Fruit fly (Drosophila melanogaster) S2 (cell line): Measurements from ENCODE around the gene CG18577.

Experiments
- CG8478 ChIP-seq: fragments of >200 bp; optimal IDR thresholded peaks from 2 replicates; lab custom pipeline; 2018
- CTCF ChIP-seq, 2 experiments: fragments of >200 bp; optimal IDR thresholded peaks; 2 replicates each; lab custom pipeline; 2018

The CG18577 gene

dm6 chr3R:11197389-11197716 lies 1.5 kb downstream of the CG18577 start, which contains the start of gene cu:
Gene cu (plus strand): TSS chr3R:11197592.
- TF ChIP-seq CG8478 = no peak
- TF ChIP-seq CTCF (optimal IDR thresholded peaks at IDR 0.05; lab: Kevin White, UChicago) = no peak

- TF ChIP-seq CG8478 = no peak
- TF ChIP-seq CTCF (optimal IDR thresholded peaks at IDR 0.05; lab: Kevin White, UChicago) = no peak
These were observed 2.2 kb downstream of the CG18577 start for dm6 chr3R:11198062-11198472.

- TF ChIP-seq CG8478 (no peak), CTCF (optimal IDR thresholded peaks at IDR 0.05; lab: Kevin White, UChicago) (no peak)
These were observed 3.4 kb downstream of the CG18577 start for dm6 chr3R:11199227-11199835.

dm6 chr3R:11200042-11200884 lies 4.4 kb downstream of the CG18577 start:
- TF ChIP-seq CTCF (optimal IDR thresholded peaks at IDR 0.05; lab: Kevin White, UChicago) (no peak), CG8478 (no peak)

DNA sequence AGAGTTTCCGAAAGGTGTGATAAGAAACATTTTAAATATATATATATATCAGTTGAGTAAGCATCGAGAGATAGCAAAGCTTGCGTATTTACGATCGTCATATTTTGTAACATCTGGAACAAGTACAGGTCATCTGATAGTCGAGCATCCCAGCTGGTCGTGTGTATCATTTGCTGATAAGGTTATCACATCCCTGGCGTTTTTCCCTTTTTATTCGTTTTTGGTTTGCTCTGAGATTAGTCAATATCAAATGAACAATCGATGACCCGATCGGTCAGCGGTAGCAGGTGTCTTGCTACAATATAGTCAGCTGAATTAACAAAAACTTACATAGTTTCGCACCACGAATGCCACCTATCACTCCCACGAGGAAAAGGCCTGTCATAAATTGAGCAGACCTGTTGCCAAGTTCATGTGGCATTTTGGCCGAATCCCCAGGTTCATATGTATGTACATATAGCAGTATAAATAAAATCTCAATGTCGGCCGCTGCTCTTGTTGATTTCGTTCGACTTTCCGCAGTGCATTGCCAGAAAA lies 5.1 kb downstream of the CG18577 start:
- no peak for TF ChIP-seq CTCF (optimal IDR thresholded peaks at IDR 0.05; lab: Kevin White, UChicago)
- TF ChIP-seq CG8478 = no peak

dm6 chr3R:11208766-11209331 lies 13.0 kb downstream of the CG18577 start:
- TF ChIP-seq CTCF (optimal IDR thresholded peaks at IDR 0.05; lab: Kevin White, UChicago) (no peak), CG8478 (no peak)

DNA sequence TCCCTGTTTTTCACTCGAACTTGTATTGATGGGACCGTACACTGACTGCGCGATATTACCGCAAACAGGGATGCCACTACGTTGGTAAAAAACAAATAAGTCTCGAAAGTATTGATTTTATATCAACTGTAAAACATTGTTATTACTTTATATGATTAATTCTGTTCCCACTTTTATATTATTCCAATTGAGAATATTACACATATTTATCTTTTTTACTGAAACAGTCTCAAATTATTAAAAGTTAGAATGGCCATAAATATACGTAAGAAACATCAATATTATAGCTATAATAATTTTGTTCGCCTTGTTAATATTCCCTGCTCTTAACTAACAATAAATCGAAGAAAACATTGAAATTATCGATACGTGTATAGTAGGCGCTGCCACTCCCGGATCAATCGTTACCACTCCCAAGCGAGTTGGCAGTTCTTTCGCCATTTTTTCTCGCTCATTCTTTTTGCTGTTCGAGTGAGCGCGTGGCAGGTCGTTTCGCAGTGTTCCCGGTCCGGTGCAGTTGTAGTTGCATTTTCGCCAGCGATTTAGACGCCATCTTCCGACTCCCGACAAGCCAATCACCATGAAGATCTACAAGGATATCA lies 14.0 kb downstream of the CG18577 start, which contains the start of the genes SdhC and Tctp:
Gene SdhC (minus strand): TSS at position 49 of the 602 bp plus-strand sequence.
Gene Tctp (plus strand): TSS at position 447 of the 602 bp plus-strand sequence.
- TF ChIP-seq CG8478 = no peak
- no peak for TF ChIP-seq CTCF (optimal IDR thresholded peaks at IDR 0.05; lab: Kevin White, UChicago)

DNA sequence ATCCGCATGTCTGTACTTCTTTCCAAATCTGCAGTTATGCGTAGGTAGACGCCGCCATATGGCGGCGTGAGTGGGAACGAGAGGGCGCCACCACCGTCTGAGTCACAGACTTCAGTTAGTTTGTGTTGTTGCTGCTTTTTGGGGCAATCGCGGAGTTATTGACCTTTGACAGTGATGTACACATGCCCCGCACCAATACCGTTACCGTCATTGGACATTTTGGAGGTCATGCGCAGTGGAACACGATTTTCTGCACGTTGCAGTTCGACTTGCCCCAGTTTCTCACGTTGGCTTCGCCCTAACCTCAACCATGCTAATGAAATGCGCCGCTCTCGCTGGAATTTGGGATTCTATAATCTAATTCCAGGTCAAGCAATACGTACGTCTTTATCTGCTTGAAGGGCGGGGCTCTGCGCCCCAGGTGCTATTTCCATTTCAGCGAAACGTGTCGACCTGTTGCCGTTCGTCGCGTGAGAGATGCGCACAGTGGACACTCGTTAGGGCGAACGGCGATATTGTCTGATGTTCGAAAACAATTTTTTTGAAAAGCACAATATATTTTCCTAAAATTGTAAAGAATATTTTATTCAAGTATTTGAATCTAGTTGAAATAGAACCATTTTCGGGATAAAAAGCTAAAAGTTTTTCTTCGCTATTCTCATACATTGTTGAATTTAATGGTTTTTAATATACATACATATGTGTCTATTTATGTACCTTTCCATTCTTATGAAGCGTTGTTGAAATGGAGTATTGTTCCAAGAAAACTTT lies 15.6 kb downstream of the CG18577 start:
- TF ChIP-seq CTCF (optimal IDR thresholded peaks at IDR 0.05; lab: Kevin White, UChicago) (peak; percentile 31 to 42), CG8478 (no peak)

DNA sequence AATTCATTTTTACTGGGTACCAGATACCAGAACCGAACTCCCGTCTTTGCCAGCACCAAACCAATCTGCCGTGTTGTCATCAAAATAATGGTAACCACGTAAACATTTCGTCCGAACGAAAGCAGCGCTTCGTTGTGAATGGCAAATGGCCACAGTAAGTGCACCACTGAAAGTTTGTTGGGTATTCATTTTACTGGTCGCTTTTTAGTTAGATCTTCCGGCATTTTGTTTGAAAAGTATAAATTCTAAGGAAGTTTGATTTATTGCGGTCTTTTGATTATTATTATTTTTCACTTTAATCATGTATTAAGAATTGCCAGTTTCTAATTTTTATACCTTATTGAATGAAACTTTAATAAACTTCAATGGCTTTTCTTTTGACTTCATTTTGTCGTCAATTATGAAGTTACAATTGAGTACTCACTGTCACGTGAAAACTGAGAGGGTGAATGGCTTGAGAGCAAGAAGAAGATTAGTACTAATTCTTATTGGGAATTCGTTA lies 18.6 kb downstream of the CG18577 start, which contains the start of gene ZnT86D:
Gene ZnT86D (minus strand): TSS at position 91 of the 502 bp plus-strand sequence.
- TF ChIP-seq CG8478 (no peak), CTCF (optimal IDR thresholded peaks at IDR 0.05; lab: Kevin White, UChicago) (no peak)

DNA sequence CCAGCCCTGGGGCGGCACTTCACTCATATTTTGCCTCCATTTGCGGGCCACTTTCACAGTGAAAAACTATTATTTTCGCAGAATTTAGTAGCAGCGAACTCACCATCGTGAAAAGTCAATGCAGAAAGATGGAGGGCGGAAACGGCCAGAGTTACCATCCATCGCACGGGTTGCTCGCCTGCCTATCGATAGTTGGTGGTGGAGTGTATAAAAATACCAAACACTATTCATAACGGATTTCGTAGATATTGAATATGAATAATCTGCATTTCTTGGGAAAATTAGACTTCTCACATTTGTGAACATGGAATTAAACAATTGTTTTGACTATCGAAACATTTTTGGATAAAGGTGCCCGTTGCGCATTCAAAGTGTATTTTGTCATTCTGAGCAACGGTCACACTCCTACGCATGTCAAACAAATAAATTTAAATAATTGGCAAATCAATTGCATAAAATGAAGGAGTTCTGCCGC lies 20.3 kb downstream of the CG18577 start, which contains the start of the genes RpS25 and CG4820:
Gene RpS25 (minus strand): TSS at position 132 of the 475 bp plus-strand sequence.
Gene CG4820 (plus strand): TSS at position 380 of the 475 bp plus-strand sequence.
- TF ChIP-seq CTCF (optimal IDR thresholded peaks at IDR 0.05; lab: Kevin White, UChicago) (peak; percentile 3 to 55), CG8478 (no peak)

DNA sequence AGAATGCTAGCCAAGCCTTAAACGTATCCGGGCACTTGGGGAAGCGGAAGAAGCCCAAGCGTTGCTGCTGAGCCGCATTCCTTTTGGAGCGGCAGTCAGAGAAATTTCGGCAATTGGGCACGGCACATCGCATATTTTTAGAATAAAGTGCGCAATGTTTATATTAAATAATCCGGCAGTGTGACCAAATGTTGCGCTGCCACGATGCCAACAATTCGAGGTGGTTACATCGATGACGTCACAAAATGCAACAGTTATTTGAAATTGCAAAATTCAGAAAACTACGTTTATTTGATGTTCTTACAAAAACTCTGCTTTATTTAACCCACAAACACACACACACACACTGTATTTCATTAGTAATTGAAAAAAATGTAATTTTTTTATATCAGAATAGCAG lies 24.0 kb downstream of the CG18577 start, which contains the start of gene CG6689:
Gene CG6689 (minus strand): TSS at position 182 of the 400 bp plus-strand sequence.
- TF ChIP-seq CTCF (optimal IDR thresholded peaks at IDR 0.05; lab: Kevin White, UChicago) = no peak
- TF ChIP-seq CG8478 = no peak

DNA sequence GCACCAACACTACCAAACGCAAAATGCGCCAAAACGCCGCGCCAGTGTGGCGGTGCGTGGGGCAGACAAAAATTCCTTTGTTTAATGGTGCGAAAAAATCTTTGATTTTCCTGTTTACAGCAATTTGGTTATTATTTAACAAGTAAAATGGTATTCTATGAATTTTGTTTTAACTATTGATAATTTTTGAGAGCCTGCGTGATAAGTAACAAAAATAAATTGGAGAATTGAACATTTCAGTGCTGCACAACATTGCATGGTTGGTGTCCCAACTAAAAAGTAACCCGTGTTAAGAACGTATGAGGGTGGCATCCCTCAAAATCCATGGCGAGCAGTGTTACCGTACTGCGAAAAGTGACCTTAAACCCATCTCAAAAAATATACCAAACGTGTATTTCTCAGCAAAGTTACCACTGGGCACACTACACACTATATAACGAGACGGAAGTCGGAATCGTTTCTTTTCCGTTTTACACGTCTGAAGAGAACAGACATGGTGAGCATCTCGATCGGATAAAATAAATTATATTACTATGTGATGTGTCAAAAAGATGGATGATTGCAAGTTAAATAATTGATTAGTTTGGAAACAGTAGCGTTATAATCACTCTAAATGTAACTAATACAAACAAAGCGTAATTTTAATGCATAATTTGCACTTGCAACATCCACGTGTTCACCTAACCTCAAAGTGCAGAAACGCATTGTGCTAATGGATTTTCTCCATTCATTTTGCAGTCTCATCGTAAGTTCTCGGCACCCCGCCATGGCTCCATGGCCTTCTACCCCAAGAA lies 25.7 kb downstream of the CG18577 start, which contains the start of the genes CG6693 and RpL3:
Gene CG6693 (minus strand): TSS at position 203 of the 794 bp plus-strand sequence.
Gene RpL3 (plus strand): TSS at position 458 of the 794 bp plus-strand sequence.
- TF ChIP-seq CG8478 = no peak
- peak; percentile 63 to 66 for TF ChIP-seq CTCF (optimal IDR thresholded peaks at IDR 0.05; lab: Kevin White, UChicago)

- no peak for TF ChIP-seq CG8478
- TF ChIP-seq CTCF (optimal IDR thresholded peaks at IDR 0.05; lab: Kevin White, UChicago) = no peak
These were observed 26.7 kb downstream of the CG18577 start for dm6 chr3R:11222587-11222986.
